Fruit fly (Drosophila melanogaster) whole organism, wandering third instar larva: ENCODE data around the gene CG31381.
A peak's percentile ranks its signal among the peaks of the same experiment; 100 is the strongest.

Experiments
- Abd-B ChIP-seq: fragments of >200 bp; optimal IDR thresholded peaks from 2 replicates; lab custom pipeline; 2017; ENCODE audit warnings: missing biosample characterization, missing genetic modification characterization
- CG9705 ChIP-seq: fragments of 200-800 bp; sonication (Bioruptor generic); optimal IDR thresholded peaks from 2 replicates; lab custom pipeline; 2018; ENCODE audit warnings: missing biosample characterization, mild to moderate bottlenecking, missing genetic modification characterization
- CrebA ChIP-seq: fragments of 200-800 bp; sonication (Bioruptor generic); optimal IDR thresholded peaks from 2 replicates; lab custom pipeline; 2016; ENCODE audit warnings: missing biosample characterization, mild to moderate bottlenecking, missing genetic modification characterization, borderline replicate concordance
- Dfd ChIP-seq: fragments of >200 bp; optimal IDR thresholded peaks from 2 replicates; lab custom pipeline; 2017; ENCODE audit warnings: missing biosample characterization, missing genetic modification characterization
- HLH106 ChIP-seq: fragments of 200-800 bp; optimal IDR thresholded peaks from 3 replicates; lab custom pipeline; 2019; ENCODE audit warnings: missing biosample characterization, mild to moderate bottlenecking, missing genetic modification characterization, moderate library complexity
- Hr78 ChIP-seq: fragments of >200 bp; optimal IDR thresholded peaks from 2 replicates; lab custom pipeline; 2017; ENCODE audit warnings: missing biosample characterization, missing genetic modification characterization
- Hr83 ChIP-seq: fragments of 200-300 bp; sonication (Bioruptor generic); optimal IDR thresholded peaks from 2 replicates; lab custom pipeline; 2016; ENCODE audit warnings: missing biosample characterization, mild to moderate bottlenecking, missing genetic modification characterization, moderate library complexity; ENCODE audit not compliant: poor library complexity, severe bottlenecking
- Jra ChIP-seq: sonication (Bioruptor generic); optimal IDR thresholded peaks from 2 replicates; lab custom pipeline; 2016; ENCODE audit warnings: missing biosample characterization, missing genetic modification characterization
- Mio ChIP-seq: sonication (Bioruptor generic); optimal IDR thresholded peaks from 2 replicates; lab custom pipeline; 2016; ENCODE audit warnings: missing biosample characterization, missing genetic modification characterization
- Myc ChIP-seq: fragments of >200 bp; optimal IDR thresholded peaks from 2 replicates; lab custom pipeline; 2017
- N ChIP-seq: fragments of >200 bp; optimal IDR thresholded peaks from 2 replicates; lab custom pipeline; 2018; ENCODE audit warnings: missing biosample characterization, missing external identifiers, missing genetic modification characterization
- Rel ChIP-seq, 2 experiments: fragments of 200-800 bp; sonication (Bioruptor generic) in 1 of 2; optimal IDR thresholded peaks; 2 replicates in 1 of 2; 3 replicates in 1 of 2; lab custom pipeline; 2016 to 2019; ENCODE audit warnings: mild to moderate bottlenecking in 2 of 2, missing biosample characterization in 2 of 2, missing genetic modification characterization in 2 of 2, moderate library complexity in 1 of 2
- Sp1 ChIP-seq: fragments of 200-800 bp; sonication (Bioruptor generic); optimal IDR thresholded peaks from 3 replicates; lab custom pipeline; 2019; ENCODE audit warnings: missing biosample characterization, mild to moderate bottlenecking, missing genetic modification characterization, moderate library complexity
- brk ChIP-seq: fragments of 200-800 bp; sonication (Bioruptor generic); optimal IDR thresholded peaks from 2 replicates; lab custom pipeline; 2016; ENCODE audit warnings: missing biosample characterization, mild to moderate bottlenecking, missing genetic modification characterization
- dl ChIP-seq, 2 experiments: fragments of 175-275, 200-275 bp in 1 of 2; fragments of 200-275 bp in 1 of 2; sonication (Bioruptor generic); optimal IDR thresholded peaks; lab custom pipeline; 2018; ENCODE audit warnings: mild to moderate bottlenecking in 2 of 2, missing biosample characterization in 2 of 2, missing genetic modification characterization in 2 of 2, moderate library complexity in 2 of 2; ENCODE audit not compliant: partially characterized antibody in 2 of 2, insufficient read depth in 1 of 2
- dmrt93B ChIP-seq: fragments of 200-800 bp; sonication (Bioruptor generic); optimal IDR thresholded peaks from 2 replicates; lab custom pipeline; 2018; ENCODE audit warnings: missing biosample characterization, mild to moderate bottlenecking, missing genetic modification characterization
- dsf ChIP-seq: sonication (Bioruptor generic); optimal IDR thresholded peaks from 2 replicates; lab custom pipeline; 2016; ENCODE audit warnings: missing biosample characterization, missing genetic modification characterization, borderline replicate concordance
- ey ChIP-seq: fragments of 200-800 bp; sonication (Bioruptor generic); optimal IDR thresholded peaks from 2 replicates; lab custom pipeline; 2016; ENCODE audit warnings: missing biosample characterization, missing genetic modification characterization
- foxo ChIP-seq, 2 experiments: fragments of 200-800 bp; sonication (Bioruptor generic); optimal IDR thresholded peaks; 2 replicates in 1 of 2; 3 replicates in 1 of 2; lab custom pipeline; 2016 to 2017; ENCODE audit warnings: missing biosample characterization in 2 of 2, missing genetic modification characterization in 2 of 2
- fru ChIP-seq: fragments of 200-800 bp; sonication (Bioruptor generic); optimal IDR thresholded peaks from 3 replicates; lab custom pipeline; 2016; ENCODE audit warnings: missing biosample characterization, mild to moderate bottlenecking, missing genetic modification characterization
- jim ChIP-seq: fragments of 175-275, 200-325 bp; sonication (Bioruptor generic); optimal IDR thresholded peaks from 2 replicates; lab custom pipeline; 2016; ENCODE audit warnings: missing biosample characterization, mild to moderate bottlenecking, missing genetic modification characterization
- lola ChIP-seq: fragments of >200 bp; optimal IDR thresholded peaks from 2 replicates; lab custom pipeline; 2017; ENCODE audit warnings: missing biosample characterization, missing genetic modification characterization
- psq ChIP-seq: fragments of 200-800 bp; sonication (Bioruptor generic); optimal IDR thresholded peaks from 3 replicates; lab custom pipeline; 2017; ENCODE audit warnings: missing biosample characterization, mild to moderate bottlenecking, missing genetic modification characterization, moderate library complexity
- rgr ChIP-seq: fragments of 200-800 bp; sonication (Bioruptor generic); optimal IDR thresholded peaks from 3 replicates; lab custom pipeline; 2016; ENCODE audit warnings: missing biosample characterization, mild to moderate bottlenecking, missing genetic modification characterization
- sage ChIP-seq: fragments of 200-800 bp; sonication (Bioruptor generic); optimal IDR thresholded peaks from 2 replicates; lab custom pipeline; 2016; ENCODE audit warnings: missing biosample characterization, mild to moderate bottlenecking, missing genetic modification characterization
- sv ChIP-seq: fragments of 200-800 bp; sonication (Bioruptor generic); optimal IDR thresholded peaks from 3 replicates; lab custom pipeline; 2016; ENCODE audit warnings: missing biosample characterization, missing genetic modification characterization
- woc ChIP-seq: sonication (Bioruptor generic); optimal IDR thresholded peaks from 2 replicates; lab custom pipeline; 2016; ENCODE audit warnings: missing biosample characterization, mild to moderate bottlenecking, missing genetic modification characterization

Gene CG31381

dm6 chr3R:24862574-24863089 lies 14.2 kb upstream of the CG31381 start, which contains the start of gene CG7016:
CG7016 (plus strand) TSS chr3R:24862931.
- no peak for TF ChIP-seq Rel (GFP tag; optimal IDR thresholded peaks at IDR 0.05; lab: Kevin White, UChicago)
- peak; percentile 93 for TF ChIP-seq Rel (tag; optimal IDR thresholded peaks at IDR 0.05; lab: Kevin White, UChicago)
- TF ChIP-seq jim (GFP tag; lab: Kevin White, UChicago): no peak

- no peak for TF ChIP-seq sv (GFP tag; lab: Kevin White, UChicago)
- no peak for TF ChIP-seq Rel (GFP tag; optimal IDR thresholded peaks at IDR 0.05; lab: Kevin White, UChicago)
- peak; percentile 96 for TF ChIP-seq Rel (tag; optimal IDR thresholded peaks at IDR 0.05; lab: Kevin White, UChicago)
These were observed 13.0 kb upstream of the CG31381 start for dm6 chr3R:24863894-24864293.

DNA sequence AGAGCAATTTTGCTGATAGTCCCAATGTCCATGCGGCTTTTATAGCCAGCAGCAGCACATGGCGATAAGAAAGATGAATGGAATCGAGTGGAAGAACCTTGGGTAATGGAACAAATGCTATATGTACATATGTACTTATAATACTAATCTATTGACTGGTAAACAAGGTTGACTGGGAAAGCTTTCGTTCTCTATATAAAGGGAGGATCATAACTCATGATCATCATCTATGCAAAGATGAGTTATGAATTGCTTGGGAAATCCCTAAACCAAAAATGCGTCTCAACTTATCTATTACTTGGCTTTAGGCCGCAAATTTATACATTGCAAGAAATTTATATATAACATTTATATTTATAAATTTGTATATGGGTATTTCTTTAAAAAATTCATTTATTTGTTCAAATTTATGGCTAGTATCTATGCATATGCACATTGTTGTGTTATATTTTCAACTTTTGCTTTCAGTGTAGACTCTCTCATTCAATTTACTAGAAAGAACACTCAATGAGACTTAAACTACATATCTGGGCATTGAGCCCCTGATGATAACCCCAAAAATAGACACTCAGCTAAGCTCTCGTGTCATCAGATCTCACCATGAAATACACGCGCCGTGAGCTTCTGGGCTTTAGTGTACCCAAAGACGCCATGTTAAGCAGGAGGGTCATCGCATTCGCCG lies 12.0 kb upstream of the CG31381 start, which contains the start of the genes Srg1 and Elal:
Gene Srg1, minus strand, starts transcription at position 14 of the 682 bp plus-strand sequence.
Gene Elal, plus strand, starts transcription at position 632 of the 682 bp plus-strand sequence.
- TF ChIP-seq HLH106: no peak
- no peak for TF ChIP-seq Rel (GFP tag; optimal IDR thresholded peaks at IDR 0.05; lab: Kevin White, UChicago)
- peak; percentile 73 for TF ChIP-seq Rel (tag; optimal IDR thresholded peaks at IDR 0.05; lab: Kevin White, UChicago)

DNA sequence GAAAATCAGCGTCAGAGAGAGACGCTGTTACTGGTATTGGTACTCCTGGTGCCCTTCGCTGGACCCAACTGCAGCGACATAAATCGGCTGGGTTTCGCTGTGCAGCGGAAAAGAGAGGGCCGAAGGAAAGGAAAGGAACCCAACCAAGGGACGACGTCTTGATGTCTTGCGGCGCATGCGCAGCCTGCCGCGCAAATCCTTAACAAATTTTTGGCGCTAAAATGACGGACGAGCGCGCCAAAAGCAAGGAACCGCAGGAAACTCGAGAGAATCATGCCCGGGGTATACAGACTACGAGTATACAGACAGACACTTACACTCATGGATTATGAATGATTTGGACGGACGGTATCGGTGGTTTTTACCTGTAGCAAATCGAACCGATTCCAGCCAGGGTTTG lies 9.9 kb upstream of the CG31381 start:
- no peak for TF ChIP-seq N (GFP tag; lab: Kevin White, UChicago)
- TF ChIP-seq Jra (GFP tag; lab: Kevin White, UChicago): no peak
- no peak for TF ChIP-seq woc
- TF ChIP-seq Myc (lab: Kevin White, UChicago): no peak
- no peak for TF ChIP-seq Abd-B (GFP tag; lab: Kevin White, UChicago)
- TF ChIP-seq lola (GFP tag; lab: Kevin White, UChicago): no peak
- TF ChIP-seq Hr83 (GFP tag; lab: Kevin White, UChicago): no peak
- TF ChIP-seq brk: no peak
- TF ChIP-seq CrebA (GFP tag; lab: Kevin White, UChicago): no peak
- no peak for TF ChIP-seq Sp1 (GFP tag; lab: Kevin White, UChicago)
- TF ChIP-seq dl (GFP tag; optimal IDR thresholded peaks at IDR 0.05; lab: Kevin White, UChicago; ENCODE audit: insufficient read depth in 1 of 2, partially characterized antibody in 2 of 2): no peak
- TF ChIP-seq Hr78 (GFP tag; lab: Kevin White, UChicago): no peak
- no peak for TF ChIP-seq Rel (GFP tag; optimal IDR thresholded peaks at IDR 0.05; lab: Kevin White, UChicago)
- TF ChIP-seq Rel (tag; optimal IDR thresholded peaks at IDR 0.05; lab: Kevin White, UChicago): no peak
- TF ChIP-seq foxo (GFP tag; optimal IDR thresholded peaks at IDR 0.05; lab: Kevin White, UChicago): no peak
- TF ChIP-seq rgr (GFP tag; lab: Kevin White, UChicago): no peak
- TF ChIP-seq psq (GFP tag; lab: Kevin White, UChicago): no peak
- no peak for TF ChIP-seq sv (GFP tag; lab: Kevin White, UChicago)
- no peak for TF ChIP-seq HLH106
- no peak for TF ChIP-seq dsf (GFP tag; lab: Kevin White, UChicago)

DNA sequence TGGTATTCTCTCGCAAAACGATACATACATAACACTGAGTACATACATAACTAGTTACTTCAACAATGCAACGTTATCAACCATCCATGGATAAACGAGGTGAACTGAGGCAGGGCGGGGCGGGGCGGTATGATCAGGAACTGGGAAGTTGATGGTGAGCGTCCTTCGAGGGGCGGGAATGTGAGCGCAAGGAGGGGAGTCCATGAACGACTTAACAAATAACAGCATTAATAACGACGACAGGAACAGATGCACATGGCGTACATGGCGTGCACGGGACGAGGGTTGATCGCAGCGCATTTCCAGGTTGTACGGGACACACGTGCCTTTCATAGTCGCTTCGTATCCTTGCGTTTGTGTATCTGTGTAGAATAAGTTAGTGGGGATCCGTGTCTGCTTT lies 8.9 kb upstream of the CG31381 start:
- TF ChIP-seq dmrt93B (GFP tag; lab: Kevin White, UChicago) (no peak), ey (GFP tag; lab: Kevin White, UChicago) (no peak), fru (no peak), Dfd (GFP tag; lab: Kevin White, UChicago) (no peak), CrebA (GFP tag; lab: Kevin White, UChicago) (no peak), jim (GFP tag; lab: Kevin White, UChicago) (no peak), Abd-B (GFP tag; lab: Kevin White, UChicago) (no peak), dsf (GFP tag; lab: Kevin White, UChicago) (no peak), foxo (GFP tag; optimal IDR thresholded peaks at IDR 0.05; lab: Kevin White, UChicago) (no peak), Mio (no peak), sage (GFP tag; lab: Kevin White, UChicago) (no peak), woc (no peak), N (GFP tag; lab: Kevin White, UChicago) (no peak), Sp1 (GFP tag; lab: Kevin White, UChicago) (no peak), rgr (GFP tag; lab: Kevin White, UChicago) (no peak), Rel (GFP tag; optimal IDR thresholded peaks at IDR 0.05; lab: Kevin White, UChicago) (no peak), Rel (tag; optimal IDR thresholded peaks at IDR 0.05; lab: Kevin White, UChicago) (no peak), lola (GFP tag; lab: Kevin White, UChicago) (no peak), CG9705 (GFP tag; lab: Kevin White, UChicago) (no peak)
